Worm (Caenorhabditis elegans): ENCODE results near the gene lin-56.

- TF ChIP-seq hnd-1 (tag; optimal IDR thresholded peaks at IDR 0.05) (no peak), flt-1 (GFP tag; IDR thresholded peaks at IDR 0.05) (no peak), tbx-37 (GFP tag; conservative IDR thresholded peaks at IDR 0.05) (no peak), F13C5.2 (tag; optimal IDR thresholded peaks at IDR 0.05) (no peak), sea-1 (GFP tag; conservative IDR thresholded peaks at IDR 0.05) (no peak), aly-1 (tag; optimal IDR thresholded peaks at IDR 0.05) (no peak), pes-1 (GFP tag; IDR thresholded peaks at IDR 0.05) (no peak), ama-1 (optimal IDR thresholded peaks at IDR 0.05) (no peak), hmg-4 (GFP tag; optimal IDR thresholded peaks at IDR 0.05) (no peak), ceh-36 (tag; optimal IDR thresholded peaks at IDR 0.05) (no peak), ets-7 (tag; optimal IDR thresholded peaks at IDR 0.05) (no peak), tbx-11 (GFP tag; IDR thresholded peaks at IDR 0.05) (no peak), hmbx-1 (tag; optimal IDR thresholded peaks at IDR 0.05) (no peak)
These were observed 2.2 kb upstream of the lin-56 start, which contains the start of gene ZK673.2 for ce11 chrII:10447348-10448316.

All from whole organism, early embryonic.